Fruit fly (Drosophila melanogaster) whole organism, adult: ENCODE data around the gene CG31740.

Source experiments
- CG12768 ChIP-seq: fragments of 200-800 bp; sonication (Bioruptor generic); optimal IDR thresholded peaks from 2 replicates; lab custom pipeline; 2017; ENCODE audit warnings: missing biosample characterization, missing genetic modification characterization, mild to moderate bottlenecking, moderate library complexity, missing genetic modification reagents
- CG33017 ChIP-seq: fragments of 200-800 bp; sonication (Bioruptor generic); optimal IDR thresholded peaks from 2 replicates; lab custom pipeline; 2018; ENCODE audit warnings: missing biosample characterization, mild to moderate bottlenecking, missing genetic modification characterization, moderate library complexity
- Mnt ChIP-seq: fragments of 200-800 bp; sonication (Bioruptor generic); optimal IDR thresholded peaks from 2 replicates; lab custom pipeline; 2016; ENCODE audit warnings: missing biosample characterization, mild to moderate bottlenecking, missing genetic modification characterization
- cic ChIP-seq: fragments of 200-800 bp; sonication (Bioruptor generic); optimal IDR thresholded peaks from 2 replicates; lab custom pipeline; 2017; ENCODE audit warnings: missing biosample characterization, mild to moderate bottlenecking, missing genetic modification characterization, moderate library complexity
- cnc ChIP-seq, 2 experiments: fragments of >200 bp; optimal IDR thresholded peaks; 2 replicates each; lab custom pipeline; 2017
- toe ChIP-seq: fragments of 200-800 bp; sonication (Bioruptor generic); optimal IDR thresholded peaks from 2 replicates; lab custom pipeline; 2016; ENCODE audit warnings: missing biosample characterization, missing genetic modification characterization

- TF ChIP-seq cic (GFP tag; lab: Kevin White, UChicago) (no peak), Mnt (GFP tag; lab: Kevin White, UChicago) (no peak), cnc (optimal IDR thresholded peaks at IDR 0.05; lab: Kevin White, UChicago) (no peak), CG12768 (no peak), CG33017 (no peak), toe (GFP tag; lab: Kevin White, UChicago) (no peak)
Observed at dm6 chr2L:18011375-18011774, 2.6 kb downstream of the CG31740 start, which contains the start of gene elfless.
